Worm (Caenorhabditis elegans) whole organism, mixed stage, embryonic: Measurements from ENCODE around the gene tpst-1.

ENCODE experiments used
- M03D4.4 ChIP-seq: sonication (generic microtip); optimal IDR thresholded peaks from 2 replicates; lab custom pipeline; 2017; ENCODE audit warnings: mild to moderate bottlenecking, missing genetic modification characterization, missing compliant biosample characterization
- bed-3 ChIP-seq: fragments of 200-800 bp; sonication (Bioruptor generic); optimal IDR thresholded peaks from 3 replicates; lab custom pipeline; 2018; ENCODE audit warnings: mild to moderate bottlenecking, missing genetic modification characterization, moderate library complexity, missing compliant biosample characterization
- blmp-1 ChIP-seq: fragments of 150-350 bp; optimal IDR thresholded peaks from 2 replicates; lab custom pipeline; 2014; ENCODE audit warnings: missing biosample characterization, missing genetic modification characterization
- ceh-39 ChIP-seq: fragments of 150-350 bp; optimal IDR thresholded peaks from 2 replicates; lab custom pipeline; 2014; ENCODE audit warnings: missing biosample characterization, missing genetic modification characterization
- ceh-43 ChIP-seq: fragments of 200-800 bp; sonication (Bioruptor generic); optimal IDR thresholded peaks from 2 replicates; lab custom pipeline; 2018; ENCODE audit warnings: mild to moderate bottlenecking, missing genetic modification characterization, moderate library complexity, missing compliant biosample characterization
- ceh-83 ChIP-seq: fragments of 200-800 bp; sonication (Bioruptor generic); optimal IDR thresholded peaks from 2 replicates; lab custom pipeline; 2018; ENCODE audit warnings: mild to moderate bottlenecking, missing genetic modification characterization, missing compliant biosample characterization
- ces-1 ChIP-seq: fragments of 150-350 bp; optimal IDR thresholded peaks from 2 replicates; lab custom pipeline; 2014; ENCODE audit warnings: missing biosample characterization, missing genetic modification reagents, missing genetic modification characterization
- cnd-1 ChIP-seq: fragments of 200-800 bp; sonication (Bioruptor generic); optimal IDR thresholded peaks from 2 replicates; lab custom pipeline; 2018; ENCODE audit warnings: mild to moderate bottlenecking, missing genetic modification characterization, missing compliant biosample characterization
- drap-1 ChIP-seq: fragments of 200-800 bp; sonication (Bioruptor generic); optimal IDR thresholded peaks from 3 replicates; lab custom pipeline; 2018; ENCODE audit warnings: mild to moderate bottlenecking, missing genetic modification characterization, missing compliant biosample characterization
- elt-1 ChIP-seq: sonication (generic microtip); optimal IDR thresholded peaks from 2 replicates; lab custom pipeline; 2017; ENCODE audit warnings: missing genetic modification characterization, mild to moderate bottlenecking, missing compliant biosample characterization, antibody characterized with exemption, moderate library complexity, borderline replicate concordance; ENCODE audit not compliant: insufficient read depth
- elt-3 ChIP-seq: fragments of 150-350 bp; optimal IDR thresholded peaks from 2 replicates; lab custom pipeline; 2014; ENCODE audit warnings: missing biosample characterization, missing genetic modification characterization
- flh-1 ChIP-seq: fragments of 200-800 bp; sonication (Bioruptor generic); optimal IDR thresholded peaks from 2 replicates; lab custom pipeline; 2018; ENCODE audit warnings: mild to moderate bottlenecking, missing genetic modification characterization, moderate library complexity, missing compliant biosample characterization
- ham-2 ChIP-seq: fragments of 200-800 bp; sonication (Bioruptor generic); optimal IDR thresholded peaks from 2 replicates; lab custom pipeline; 2018; ENCODE audit warnings: mild to moderate bottlenecking, missing genetic modification characterization, missing compliant biosample characterization
- hlh-1 ChIP-seq: fragments of 150-350 bp; optimal IDR thresholded peaks from 2 replicates; lab custom pipeline; 2014; ENCODE audit warnings: missing biosample characterization, missing genetic modification reagents, missing genetic modification characterization
- lin-13 ChIP-seq: fragments of 150-350 bp; optimal IDR thresholded peaks from 2 replicates; lab custom pipeline; 2014; ENCODE audit warnings: missing biosample characterization, missing genetic modification characterization
- lin-32 ChIP-seq: fragments of 200-800 bp; sonication (Bioruptor generic); optimal IDR thresholded peaks from 2 replicates; lab custom pipeline; 2018; ENCODE audit warnings: mild to moderate bottlenecking, missing genetic modification characterization, missing compliant biosample characterization
- lsy-2 ChIP-seq: fragments of 150-350 bp; optimal IDR thresholded peaks from 2 replicates; lab custom pipeline; 2014; ENCODE audit warnings: missing biosample characterization, missing genetic modification characterization
- mab-5 ChIP-seq: fragments of 150-350 bp; optimal IDR thresholded peaks from 2 replicates; lab custom pipeline; 2014; ENCODE audit warnings: missing biosample characterization, missing genetic modification characterization
- mep-1 ChIP-seq: fragments of 150-350 bp; optimal IDR thresholded peaks from 2 replicates; lab custom pipeline; 2017; ENCODE audit warnings: missing biosample characterization, missing genetic modification reagents, missing genetic modification characterization, inconsistent platforms
- mls-2 ChIP-seq: sonication (generic microtip); optimal IDR thresholded peaks from 2 replicates; lab custom pipeline; 2016; ENCODE audit warnings: mild to moderate bottlenecking, missing genetic modification characterization, moderate library complexity, missing compliant biosample characterization
- nhr-12 ChIP-seq: fragments of 150-350 bp; optimal IDR thresholded peaks from 2 replicates; lab custom pipeline; 2014; ENCODE audit warnings: missing biosample characterization, missing genetic modification characterization
- nhr-2 ChIP-seq: fragments of 150-350 bp; optimal IDR thresholded peaks from 2 replicates; lab custom pipeline; 2014; ENCODE audit warnings: missing biosample characterization, missing genetic modification characterization
- nhr-237 ChIP-seq: fragments of 150-350 bp; optimal IDR thresholded peaks from 2 replicates; lab custom pipeline; 2014; ENCODE audit warnings: missing biosample characterization, missing genetic modification characterization
- nhr-28 ChIP-seq: fragments of 150-350 bp; optimal IDR thresholded peaks from 2 replicates; lab custom pipeline; 2014; ENCODE audit warnings: missing biosample characterization, missing genetic modification characterization
- nhr-76 ChIP-seq: sonication (generic microtip); optimal IDR thresholded peaks from 2 replicates; lab custom pipeline; 2017; ENCODE audit warnings: missing biosample characterization, missing genetic modification characterization
- pha-4 ChIP-seq: fragments of 150-350 bp; optimal IDR thresholded peaks from 2 replicates; lab custom pipeline; 2018; ENCODE audit warnings: missing biosample characterization, missing genetic modification reagents, missing genetic modification characterization
- sem-2 ChIP-seq: fragments of 200-800 bp; sonication (Bioruptor generic); optimal IDR thresholded peaks from 2 replicates; lab custom pipeline; 2018; ENCODE audit warnings: mild to moderate bottlenecking, missing genetic modification characterization, missing compliant biosample characterization
- snpc-4 ChIP-seq: fragments of 150-350 bp; optimal IDR thresholded peaks from 2 replicates; lab custom pipeline; 2014; ENCODE audit warnings: missing biosample characterization, missing genetic modification characterization
- sptf-1 ChIP-seq: sonication (generic microtip); optimal IDR thresholded peaks from 2 replicates; lab custom pipeline; 2017; ENCODE audit warnings: mild to moderate bottlenecking, missing genetic modification characterization, moderate library complexity, missing compliant biosample characterization
- tbx-8 ChIP-seq: fragments of 200-800 bp; sonication (Bioruptor generic); optimal IDR thresholded peaks from 2 replicates; lab custom pipeline; 2018; ENCODE audit warnings: mild to moderate bottlenecking, missing genetic modification characterization, moderate library complexity, missing compliant biosample characterization
- unc-120 ChIP-seq: sonication (generic microtip); optimal IDR thresholded peaks from 2 replicates; lab custom pipeline; 2017; ENCODE audit warnings: missing genetic modification characterization, missing compliant biosample characterization; ENCODE audit not compliant: poor library complexity, severe bottlenecking
- unc-39 ChIP-seq: fragments of 150-350 bp; optimal IDR thresholded peaks from 2 replicates; lab custom pipeline; 2014; ENCODE audit warnings: missing biosample characterization, missing genetic modification characterization
- unc-62 ChIP-seq: fragments of 150-350 bp; optimal IDR thresholded peaks from 2 replicates; lab custom pipeline; 2014; ENCODE audit warnings: missing biosample characterization, missing genetic modification reagents, missing genetic modification characterization
- zip-8 ChIP-seq: fragments of 150-350 bp; optimal IDR thresholded peaks from 2 replicates; lab custom pipeline; 2014; ENCODE audit warnings: missing biosample characterization, missing genetic modification characterization
- ztf-11 ChIP-seq: fragments of 150-350 bp; optimal IDR thresholded peaks from 2 replicates; lab custom pipeline; 2014; ENCODE audit warnings: missing biosample characterization, missing genetic modification characterization

The tpst-1 gene

ce11 chrIII:12614161-12614560 lies 47.9 kb downstream of the tpst-1 start:
- TF ChIP-seq bed-3 (GFP tag; lab: Kevin White, UChicago) (no peak), unc-120 (tag; lab: Kevin White, UChicago) (no peak), ztf-11 (tag; lab: Kevin White, UChicago) (no peak), lsy-2 (no peak), sptf-1 (tag; lab: Kevin White, UChicago) (no peak), lin-13 (tag; lab: Kevin White, UChicago) (no peak), elt-1 (tag; lab: Kevin White, UChicago) (no peak), drap-1 (GFP tag; lab: Kevin White, UChicago) (no peak), snpc-4 (no peak), nhr-76 (tag; lab: Kevin White, UChicago) (no peak), mab-5 (tag; lab: Kevin White, UChicago) (no peak), ceh-39 (no peak), tbx-8 (no peak), M03D4.4 (tag; lab: Kevin White, UChicago) (no peak), lin-32 (GFP tag; lab: Kevin White, UChicago) (no peak), blmp-1 (no peak), sem-2 (GFP tag; lab: Kevin White, UChicago) (no peak)
- TF ChIP-seq, all 35 proteins: peak for 0

DNA sequence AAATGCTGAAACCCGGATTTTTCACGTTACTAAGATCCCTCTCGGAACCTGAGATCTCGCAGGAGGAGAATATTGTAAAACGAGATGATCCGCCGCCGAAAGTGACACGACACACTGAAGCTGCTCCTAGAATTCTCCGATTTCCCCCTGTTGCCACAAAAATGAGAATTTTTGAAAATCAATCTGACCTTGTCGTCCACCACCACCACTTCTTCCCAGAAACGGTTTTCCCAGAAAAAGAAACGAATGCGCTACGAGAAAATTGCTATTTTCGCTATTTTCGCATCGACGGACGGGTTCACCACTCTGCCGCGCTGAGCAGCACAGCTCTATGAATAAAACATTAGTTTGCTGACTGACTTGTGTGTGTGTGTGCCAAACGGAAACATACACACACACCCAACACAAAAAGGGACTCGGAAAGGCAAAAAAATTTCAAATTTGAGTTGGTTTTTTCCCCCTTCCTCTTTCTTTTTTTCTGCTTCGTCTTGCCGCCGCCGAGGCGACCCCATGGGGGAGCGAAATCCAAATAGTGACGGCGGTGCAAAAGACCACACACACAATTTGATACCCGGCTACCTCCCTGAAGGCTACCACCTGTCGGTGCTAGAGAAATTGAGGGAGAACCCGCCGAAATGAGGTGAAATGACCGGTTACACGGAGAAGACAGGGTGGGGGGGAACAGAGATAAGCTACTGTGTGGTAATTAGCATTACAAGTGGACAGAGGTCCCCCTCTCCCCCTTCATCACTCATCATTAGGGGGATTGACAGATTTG lies 48.8 kb downstream of the tpst-1 start:
- TF ChIP-seq lin-32 (GFP tag; lab: Kevin White, UChicago) (peak; percentile 68), nhr-2 (tag; lab: Kevin White, UChicago) (peak; percentile 84), unc-62 (peak; percentile 81), ham-2 (peak; percentile 43), hlh-1 (peak; percentile 76), snpc-4 (no peak), unc-120 (tag; lab: Kevin White, UChicago) (peak; percentile 25), mls-2 (tag; lab: Kevin White, UChicago) (peak; percentile 56), drap-1 (GFP tag; lab: Kevin White, UChicago) (peak; percentile 32), ces-1 (peak; percentile 11), nhr-12 (no peak), ztf-11 (tag; lab: Kevin White, UChicago) (peak; percentile 7), ceh-83 (GFP tag; lab: Kevin White, UChicago) (peak; percentile 37), unc-39 (no peak), tbx-8 (no peak), cnd-1 (tag; lab: Kevin White, UChicago) (peak; percentile 56), ceh-43 (GFP tag; lab: Kevin White, UChicago) (peak; percentile 71), sptf-1 (tag; lab: Kevin White, UChicago) (peak; percentile 63), ceh-39 (no peak)

ce11 chrIII:12612519-12612935 lies 49.6 kb downstream of the tpst-1 start:
- no peak for TF ChIP-seq zip-8 (tag; lab: Kevin White, UChicago)
- peak; percentile 88 for TF ChIP-seq nhr-2 (tag; lab: Kevin White, UChicago)
- TF ChIP-seq sem-2 (GFP tag; lab: Kevin White, UChicago): no peak
- TF ChIP-seq unc-62: peak; percentile 100
- TF ChIP-seq nhr-76 (tag; lab: Kevin White, UChicago): no peak
- no peak for TF ChIP-seq ceh-43 (GFP tag; lab: Kevin White, UChicago)
- peak; percentile 84 for TF ChIP-seq mab-5 (tag; lab: Kevin White, UChicago)
- peak; percentile 93 for TF ChIP-seq lin-13 (tag; lab: Kevin White, UChicago)
- peak; percentile 100 for TF ChIP-seq pha-4 (tag; lab: Kevin White, UChicago)
- peak; percentile 80 for TF ChIP-seq unc-120 (tag; lab: Kevin White, UChicago)
- peak; percentile 26 for TF ChIP-seq elt-1 (tag; lab: Kevin White, UChicago)
- TF ChIP-seq lsy-2: peak; percentile 87
- peak; percentile 95 for TF ChIP-seq ztf-11 (tag; lab: Kevin White, UChicago)
- TF ChIP-seq cnd-1 (tag; lab: Kevin White, UChicago): peak; percentile 79
- peak; percentile 4 for TF ChIP-seq ham-2
- TF ChIP-seq nhr-12: peak; percentile 33
- TF ChIP-seq mls-2 (tag; lab: Kevin White, UChicago): peak; percentile 84
- peak; percentile 97 for TF ChIP-seq ces-1
- TF ChIP-seq ceh-39: peak; percentile 92
- TF ChIP-seq lin-32 (GFP tag; lab: Kevin White, UChicago): peak; percentile 28
- peak; percentile 3 for TF ChIP-seq nhr-28 (tag; lab: Kevin White, UChicago)
- peak; percentile 96 for TF ChIP-seq mep-1
- TF ChIP-seq tbx-8: no peak
- TF ChIP-seq M03D4.4 (tag; lab: Kevin White, UChicago): peak; percentile 30
- TF ChIP-seq drap-1 (GFP tag; lab: Kevin White, UChicago): peak; percentile 44
- TF ChIP-seq unc-39: peak; percentile 94
- TF ChIP-seq sptf-1 (tag; lab: Kevin White, UChicago): peak; percentile 84
- TF ChIP-seq bed-3 (GFP tag; lab: Kevin White, UChicago): no peak
- peak; percentile 96 for TF ChIP-seq hlh-1
- TF ChIP-seq ceh-83 (GFP tag; lab: Kevin White, UChicago): no peak
- no peak for TF ChIP-seq flh-1
- TF ChIP-seq blmp-1: peak; percentile 58
- peak; percentile 93 for TF ChIP-seq elt-3 (tag; lab: Kevin White, UChicago)
- peak; percentile 96 for TF ChIP-seq nhr-237 (tag; lab: Kevin White, UChicago)
- TF ChIP-seq snpc-4: no peak
